Worm (Caenorhabditis elegans): ENCODE measurements around the gene aqp-2.

- TF ChIP-seq nhr-28 (tag; optimal IDR thresholded peaks at IDR 0.05), result no peak
- no peak for TF ChIP-seq M03D4.4 (tag; optimal IDR thresholded peaks at IDR 0.05)
- no peak for TF ChIP-seq nhr-12 (tag; optimal IDR thresholded peaks at IDR 0.05)
- no peak for TF ChIP-seq pha-4 (tag; optimal IDR thresholded peaks at IDR 0.05)
Measured at ce11 chrII:9258566-9258965, 3.2 kb downstream of the aqp-2 start.

All from whole organism, mixed stage, embryonic.